Worm (Caenorhabditis elegans) whole organism, young adult: ENCODE data around the gene F25B5.5.
A peak's percentile ranks its signal among the peaks of the same experiment; 100 is the strongest.

Experiments used
- B0035.1 ChIP-seq: sonication (generic microtip); optimal IDR thresholded peaks from 2 replicates; lab custom pipeline; 2016; ENCODE audit warnings: missing genetic modification characterization, mild to moderate bottlenecking, missing compliant biosample characterization, missing genotype, missing genetic modification reagents
- C06A6.2 ChIP-seq: fragments of 200-800 bp; sonication (Bioruptor generic); conservative IDR thresholded peaks from 2 replicates; pipeline ENCODE4 v1.3.6; 2022; ENCODE audit warnings: missing genetic modification characterization, missing compliant biosample characterization
- D2030.7 ChIP-seq: fragments of 200-800 bp; sonication (Bioruptor generic); IDR thresholded peaks from 2 replicates; pipeline ENCODE4 v1.3.6; 2022; ENCODE audit warnings: missing genetic modification reagents, missing genetic modification characterization, missing compliant biosample characterization
- F49E8.2 ChIP-seq: sonication (generic microtip); optimal IDR thresholded peaks from 3 replicates; lab custom pipeline; 2017; ENCODE audit warnings: missing genetic modification characterization, mild to moderate bottlenecking, missing compliant biosample characterization, antibody characterized with exemption, moderate library complexity; ENCODE audit not compliant: insufficient read depth
- F52B5.7 ChIP-seq: sonication (generic microtip); optimal IDR thresholded peaks from 2 replicates; lab custom pipeline; 2016; ENCODE audit warnings: mild to moderate bottlenecking, missing genetic modification characterization, missing compliant biosample characterization
- F57A8.1 ChIP-seq: fragments of 200-800 bp; sonication (Bioruptor generic); optimal IDR thresholded peaks from 2 replicates; lab custom pipeline; 2018; ENCODE audit warnings: mild to moderate bottlenecking, missing genetic modification characterization, moderate library complexity, missing compliant biosample characterization
- K11D2.4 ChIP-seq: fragments of 200-800 bp; sonication (Bioruptor generic); IDR thresholded peaks from 2 replicates; pipeline ENCODE4 v1.3.6; 2022; ENCODE audit warnings: missing genetic modification reagents, missing genetic modification characterization, missing compliant biosample characterization
- K12H6.12 ChIP-seq: fragments of 200-800 bp; sonication (Bioruptor generic); optimal IDR thresholded peaks from 2 replicates; lab custom pipeline; 2018; ENCODE audit warnings: mild to moderate bottlenecking, missing genetic modification characterization, missing compliant biosample characterization
- Y53G8AR.9 ChIP-seq: fragments of 200-800 bp; sonication (Bioruptor generic); conservative IDR thresholded peaks from 2 replicates; pipeline ENCODE4 v1.3.6; 2022; ENCODE audit warnings: missing genetic modification reagents, missing genetic modification characterization, missing compliant biosample characterization
- Y56A3A.18 ChIP-seq: fragments of 200-800 bp; sonication (Bioruptor generic); IDR thresholded peaks from 2 replicates; pipeline ENCODE4 v1.3.6; 2022; ENCODE audit warnings: missing genetic modification reagents, missing genetic modification characterization, missing compliant biosample characterization
- ZK185.1 ChIP-seq: sonication (generic microtip); optimal IDR thresholded peaks from 2 replicates; lab custom pipeline; 2016; ENCODE audit warnings: mild to moderate bottlenecking, missing genetic modification characterization, missing compliant biosample characterization; ENCODE audit not compliant: poor library complexity, severe bottlenecking
- aptf-3 ChIP-seq: fragments of 200-800 bp; sonication (Bioruptor generic); IDR thresholded peaks from 2 replicates; pipeline ENCODE4 v1.3.6; 2022; ENCODE audit warnings: missing genetic modification characterization, missing compliant biosample characterization
- athp-1 ChIP-seq: sonication (generic microtip); optimal IDR thresholded peaks from 2 replicates; lab custom pipeline; 2017; ENCODE audit warnings: mild to moderate bottlenecking, missing genetic modification characterization, missing compliant biosample characterization
- bed-2 ChIP-seq: fragments of 200-800 bp; sonication (Bioruptor generic); IDR thresholded peaks from 2 replicates; pipeline ENCODE4 v1.3.6; 2022; ENCODE audit warnings: missing genetic modification reagents, missing genetic modification characterization, missing compliant biosample characterization
- ccch-3 ChIP-seq: fragments of 200-800 bp; sonication (Bioruptor generic); optimal IDR thresholded peaks from 2 replicates; lab custom pipeline; 2018; ENCODE audit warnings: mild to moderate bottlenecking, missing genetic modification characterization, missing compliant biosample characterization
- cebp-2 ChIP-seq: fragments of 200-800 bp; sonication (Bioruptor generic); IDR thresholded peaks from 2 replicates; pipeline ENCODE4 v1.3.6; 2022; ENCODE audit warnings: missing genetic modification characterization, missing compliant biosample characterization
- ceh-40 ChIP-seq: fragments of 200-800 bp; sonication (Bioruptor generic); IDR thresholded peaks from 2 replicates; pipeline ENCODE4 v1.3.6; 2022; ENCODE audit warnings: missing genetic modification characterization, missing compliant biosample characterization
- dpl-1 ChIP-seq: fragments of 150-350 bp; optimal IDR thresholded peaks from 2 replicates; lab custom pipeline; 2014; ENCODE audit warnings: missing biosample characterization, missing genetic modification reagents, missing genetic modification characterization
- egl-44 ChIP-seq: fragments of 200-800 bp; sonication (Bioruptor generic); IDR thresholded peaks from 2 replicates; pipeline ENCODE4 v1.3.6; 2022; ENCODE audit warnings: missing genetic modification reagents, missing genetic modification characterization, missing compliant biosample characterization
- egrh-3 ChIP-seq: fragments of 200-800 bp; sonication (Bioruptor generic); IDR thresholded peaks from 2 replicates; pipeline ENCODE4 v1.3.6; 2022; ENCODE audit warnings: missing genetic modification reagents, missing genetic modification characterization, missing compliant biosample characterization
- him-1 ChIP-seq: sonication (generic microtip); optimal IDR thresholded peaks from 2 replicates; lab custom pipeline; 2016; ENCODE audit warnings: missing genotype, missing genetic modification reagents, missing genetic modification characterization, missing compliant biosample characterization
- hlh-12 ChIP-seq: sonication (generic microtip); optimal IDR thresholded peaks from 2 replicates; lab custom pipeline; 2016; ENCODE audit warnings: missing genetic modification characterization, missing compliant biosample characterization
- hmg-20 ChIP-seq: fragments of 200-800 bp; sonication (Bioruptor generic); IDR thresholded peaks from 2 replicates; pipeline ENCODE4 v1.3.6; 2022; ENCODE audit warnings: missing genetic modification reagents, missing genetic modification characterization, missing compliant biosample characterization
- lag-1 ChIP-seq: fragments of 200-800 bp; sonication (Bioruptor generic); IDR thresholded peaks from 2 replicates; pipeline ENCODE4 v1.3.6; 2022; ENCODE audit warnings: missing genetic modification reagents, missing genetic modification characterization, missing compliant biosample characterization
- let-526 ChIP-seq: fragments of 200-800 bp; sonication (Bioruptor generic); IDR thresholded peaks from 2 replicates; pipeline ENCODE4 v1.3.6; 2022; ENCODE audit warnings: missing genetic modification reagents, missing genetic modification characterization, missing compliant biosample characterization
- lin-54 ChIP-seq: fragments of 200-800 bp; sonication (Bioruptor generic); optimal IDR thresholded peaks from 2 replicates; lab custom pipeline; 2018; ENCODE audit warnings: mild to moderate bottlenecking, missing genetic modification characterization, missing compliant biosample characterization
- lsl-1 ChIP-seq: fragments of 200-800 bp; sonication (Bioruptor generic); optimal IDR thresholded peaks from 2 replicates; lab custom pipeline; 2018; ENCODE audit warnings: mild to moderate bottlenecking, missing genetic modification characterization, moderate library complexity, missing compliant biosample characterization
- madf-10 ChIP-seq: sonication (generic microtip); optimal IDR thresholded peaks from 2 replicates; lab custom pipeline; 2016; ENCODE audit warnings: mild to moderate bottlenecking, missing genetic modification characterization, missing compliant biosample characterization
- madf-8 ChIP-seq: fragments of 200-800 bp; sonication (Bioruptor generic); conservative IDR thresholded peaks from 2 replicates; pipeline ENCODE4 v1.3.6; 2022; ENCODE audit warnings: missing genetic modification reagents, missing genetic modification characterization, missing compliant biosample characterization
- mcd-1 ChIP-seq: fragments of 200-800 bp; sonication (Bioruptor generic); IDR thresholded peaks from 2 replicates; pipeline ENCODE4 v1.3.6; 2022; ENCODE audit warnings: missing genetic modification reagents, missing genetic modification characterization, missing compliant biosample characterization
- nfya-2 ChIP-seq: fragments of 200-800 bp; sonication (Bioruptor generic); IDR thresholded peaks from 2 replicates; pipeline ENCODE4 v1.3.6; 2022; ENCODE audit warnings: missing genetic modification reagents, missing genetic modification characterization, missing compliant biosample characterization
- nfyb-1 ChIP-seq: fragments of 200-800 bp; sonication (Bioruptor generic); IDR thresholded peaks from 2 replicates; pipeline ENCODE4 v1.3.6; 2022; ENCODE audit warnings: missing genetic modification reagents, missing genetic modification characterization, missing compliant biosample characterization
- nhr-179 ChIP-seq: sonication (generic microtip); optimal IDR thresholded peaks from 2 replicates; lab custom pipeline; 2016; ENCODE audit warnings: mild to moderate bottlenecking, missing genetic modification characterization, missing compliant biosample characterization
- nhr-27 ChIP-seq: fragments of 200-800 bp; sonication (Bioruptor generic); optimal IDR thresholded peaks from 2 replicates; lab custom pipeline; 2018; ENCODE audit warnings: mild to moderate bottlenecking, missing genetic modification characterization, moderate library complexity, missing compliant biosample characterization
- nhr-90 ChIP-seq: sonication (generic microtip); optimal IDR thresholded peaks from 2 replicates; lab custom pipeline; 2016; ENCODE audit warnings: missing genotype, mild to moderate bottlenecking, missing genetic modification characterization, missing compliant biosample characterization
- repo-1 ChIP-seq: sonication (generic microtip); optimal IDR thresholded peaks from 2 replicates; lab custom pipeline; 2017; ENCODE audit warnings: mild to moderate bottlenecking, missing genetic modification characterization, missing compliant biosample characterization
- rpc-1 ChIP-seq, 2 experiments: fragments of 150-350 bp in 1 of 2; sonication (generic microtip) in 1 of 2; optimal IDR thresholded peaks; 2 replicates each; lab custom pipeline; 2014 to 2018; ENCODE audit warnings: missing biosample characterization in 1 of 2, missing genetic modification characterization in 1 of 2, missing genetic modification reagents in 1 of 2, missing genotype in 1 of 2
- snpc-1.3 ChIP-seq: sonication (generic microtip); optimal IDR thresholded peaks from 2 replicates; lab custom pipeline; 2017; ENCODE audit warnings: missing genetic modification characterization, mild to moderate bottlenecking, missing compliant biosample characterization, antibody characterized with exemption, moderate library complexity, missing genotype, missing genetic modification reagents; ENCODE audit not compliant: insufficient read depth
- somi-1 ChIP-seq: fragments of 200-800 bp; sonication (Bioruptor generic); optimal IDR thresholded peaks from 2 replicates; lab custom pipeline; 2018; ENCODE audit warnings: mild to moderate bottlenecking, missing genetic modification characterization, missing compliant biosample characterization
- sptf-2 ChIP-seq: fragments of 200-800 bp; sonication (Bioruptor generic); optimal IDR thresholded peaks from 2 replicates; lab custom pipeline; 2018; ENCODE audit warnings: mild to moderate bottlenecking, missing genetic modification characterization, missing compliant biosample characterization
- unc-130 ChIP-seq: sonication (generic microtip); optimal IDR thresholded peaks from 2 replicates; lab custom pipeline; 2016; ENCODE audit warnings: missing genetic modification reagents, missing genetic modification characterization, missing compliant biosample characterization
- zfh-2 ChIP-seq: fragments of 200-800 bp; sonication (Bioruptor generic); conservative IDR thresholded peaks from 2 replicates; pipeline ENCODE4 v1.3.6; 2022; ENCODE audit warnings: missing genetic modification reagents, missing genetic modification characterization, missing compliant biosample characterization
- zim-3 ChIP-seq: sonication (generic microtip); optimal IDR thresholded peaks from 2 replicates; lab custom pipeline; 2017; ENCODE audit warnings: mild to moderate bottlenecking, missing genetic modification characterization, moderate library complexity, missing compliant biosample characterization
- ztf-18 ChIP-seq: sonication (generic microtip); optimal IDR thresholded peaks from 2 replicates; lab custom pipeline; 2016; ENCODE audit warnings: missing genotype, mild to moderate bottlenecking, missing genetic modification characterization, missing compliant biosample characterization
- ztf-28 ChIP-seq: fragments of 200-800 bp; sonication (Bioruptor generic); IDR thresholded peaks from 2 replicates; pipeline ENCODE4 v1.3.6; 2022; ENCODE audit warnings: missing genetic modification reagents, missing genetic modification characterization, missing compliant biosample characterization

The F25B5.5 gene

ce11 chrIII:5953913-5954290 is 8.0 kb upstream of the F25B5.5 start:
- TF ChIP-seq zfh-2 (GFP tag; lab: Robert Waterston, UW) (peak; percentile 87), mcd-1 (GFP tag; lab: Robert Waterston, UW) (peak; percentile 26; the same call in 1 of the 2 replicates), bed-2 (GFP tag; lab: Robert Waterston, UW) (peak; percentile 11; the same call in 1 of the 2 replicates), ccch-3 (GFP tag; lab: Kevin White, UChicago) (no peak), egrh-3 (peak; percentile 81; the same call in 1 of the 2 replicates), lsl-1 (GFP tag; lab: Kevin White, UChicago) (no peak)

- TF ChIP-seq C06A6.2 (GFP tag; lab: Robert Waterston, UW) (no peak), snpc-1.3 (tag; lab: Kevin White, UChicago) (no peak), madf-8 (GFP tag; lab: Robert Waterston, UW) (no peak), zim-3 (no peak), rpc-1 (optimal IDR thresholded peaks at IDR 0.05; lab: Kevin White, UChicago) (no peak), rpc-1 (tag; optimal IDR thresholded peaks at IDR 0.05; lab: Kevin White, UChicago) (no peak), sptf-2 (no peak), egl-44 (no peak), let-526 (GFP tag; lab: Robert Waterston, UW) (no peak), F57A8.1 (GFP tag; lab: Kevin White, UChicago) (no peak), hmg-20 (peak; percentile 28; the same call in 1 of the 2 replicates), nhr-179 (tag; lab: Kevin White, UChicago) (no peak), cebp-2 (no peak), lin-54 (GFP tag; lab: Kevin White, UChicago) (peak; percentile 33), nhr-27 (tag; lab: Kevin White, UChicago) (no peak), ztf-18 (tag; lab: Kevin White, UChicago) (no peak), F49E8.2 (tag; lab: Kevin White, UChicago) (peak; percentile 61), nfyb-1 (GFP tag; lab: Robert Waterston, UW) (0 out of 2 replicates have a peak, but pooled peaks have one; percentile 54), him-1 (tag; lab: Kevin White, UChicago) (peak; percentile 76), lag-1 (GFP tag; lab: Robert Waterston, UW) (no peak), ZK185.1 (tag; lab: Kevin White, UChicago) (peak; percentile 23), somi-1 (GFP tag; lab: Kevin White, UChicago) (peak; percentile 11), K11D2.4 (GFP tag; lab: Robert Waterston, UW) (0 out of 2 replicates have a peak, but pooled peaks have one; percentile 22), aptf-3 (GFP tag; lab: Robert Waterston, UW) (no peak), dpl-1 (GFP tag; lab: Kevin White, UChicago) (no peak), hlh-12 (tag; lab: Kevin White, UChicago) (no peak), K12H6.12 (tag; lab: Kevin White, UChicago) (no peak), athp-1 (tag; lab: Kevin White, UChicago) (peak; percentile 31), nfya-2 (GFP tag; lab: Robert Waterston, UW) (0 out of 2 replicates have a peak, but pooled peaks have one; percentile 1), B0035.1 (tag; lab: Kevin White, UChicago) (peak; percentile 23), Y56A3A.18 (GFP tag; lab: Robert Waterston, UW) (0 out of 2 replicates have a peak, but pooled peaks have one; percentile 74), F52B5.7 (no peak), ceh-40 (GFP tag; lab: Robert Waterston, UW) (no peak), mcd-1 (GFP tag; lab: Robert Waterston, UW) (no peak; the same call in 1 of the 2 replicates), unc-130 (no peak), ztf-28 (GFP tag; lab: Robert Waterston, UW) (no peak), D2030.7 (no peak), repo-1 (tag; lab: Kevin White, UChicago) (peak; percentile 49), nhr-90 (no peak), madf-10 (peak; percentile 2), Y53G8AR.9 (GFP tag; lab: Robert Waterston, UW) (peak; percentile 63)
These were observed 7.4 kb upstream of the F25B5.5 start for ce11 chrIII:5953041-5953912.
